Worm (Caenorhabditis elegans) whole organism, L4 larva: ENCODE results near the gene glc-4.

Source experiments
- F37D6.2 ChIP-seq: sonication (generic microtip); optimal IDR thresholded peaks from 2 replicates; lab custom pipeline; 2016; ENCODE audit warnings: mild to moderate bottlenecking, missing genetic modification characterization, missing compliant biosample characterization
- R02D3.7 ChIP-seq: fragments of 150-350 bp; sonication (generic microtip); optimal IDR thresholded peaks from 3 replicates; lab custom pipeline; 2014; ENCODE audit warnings: missing biosample characterization, missing genetic modification characterization
- T20F7.1 ChIP-seq: fragments of 200-800 bp; sonication (Bioruptor generic); optimal IDR thresholded peaks from 2 replicates; lab custom pipeline; 2018; ENCODE audit warnings: mild to moderate bottlenecking, missing genetic modification characterization, missing compliant biosample characterization
- T26A8.4 ChIP-seq: fragments of 200-800 bp; sonication (Bioruptor generic); IDR thresholded peaks from 2 replicates; pipeline ENCODE4 v1.3.6; 2022; ENCODE audit warnings: missing genetic modification characterization, missing compliant biosample characterization
- Y48G9A.11 ChIP-seq: fragments of 200-800 bp; sonication (Bioruptor generic); IDR thresholded peaks from 2 replicates; pipeline ENCODE4 v1.3.6; 2022; ENCODE audit warnings: missing genetic modification reagents, missing genetic modification characterization, missing compliant biosample characterization
- ZK337.2 ChIP-seq: fragments of 200-800 bp; sonication (Bioruptor generic); IDR thresholded peaks from 2 replicates; pipeline ENCODE4 v1.3.6; 2022; ENCODE audit warnings: missing genetic modification reagents, missing genetic modification characterization, missing compliant biosample characterization
- aha-1 ChIP-seq: fragments of 150-350 bp; peaks from one replicate; lab custom pipeline; 2014; ENCODE audit warnings: missing biosample characterization, missing genetic modification characterization
- arid-1 ChIP-seq: fragments of 200-800 bp; sonication (Bioruptor generic); conservative IDR thresholded peaks from 2 replicates; pipeline ENCODE4 v1.3.6; 2022; ENCODE audit warnings: missing genetic modification reagents, missing genetic modification characterization, missing compliant biosample characterization
- attf-4 ChIP-seq: sonication (generic microtip); optimal IDR thresholded peaks from 3 replicates; lab custom pipeline; 2017; ENCODE audit warnings: missing biosample characterization, missing genetic modification characterization
- ceh-32 ChIP-seq: sonication (generic microtip); optimal IDR thresholded peaks from 2 replicates; lab custom pipeline; 2016; ENCODE audit warnings: mild to moderate bottlenecking, missing genetic modification characterization, missing compliant biosample characterization; ENCODE audit not compliant: poor library complexity
- ceh-62 ChIP-seq: sonication (generic microtip); optimal IDR thresholded peaks from 2 replicates; lab custom pipeline; 2017; ENCODE audit warnings: missing biosample characterization, missing genetic modification characterization
- ceh-82 ChIP-seq: sonication (generic microtip); optimal IDR thresholded peaks from 2 replicates; lab custom pipeline; 2017; ENCODE audit warnings: missing biosample characterization, missing genetic modification characterization
- ces-1 ChIP-seq: fragments of 150-350 bp; sonication (generic microtip); optimal IDR thresholded peaks from 4 replicates; lab custom pipeline; 2014; ENCODE audit warnings: missing biosample characterization, missing genetic modification reagents, missing genetic modification characterization
- dmd-6 ChIP-seq: fragments of 200-800 bp; sonication (Bioruptor generic); IDR thresholded peaks from 2 replicates; pipeline ENCODE4 v1.3.6; 2022; ENCODE audit warnings: missing genetic modification reagents, missing genetic modification characterization, missing compliant biosample characterization
- egl-27 ChIP-seq: sonication (generic microtip); optimal IDR thresholded peaks from 3 replicates; lab custom pipeline; 2017; ENCODE audit warnings: missing biosample characterization, missing genetic modification reagents, missing genetic modification characterization
- gei-8 ChIP-seq: fragments of 200-800 bp; sonication (Bioruptor generic); optimal IDR thresholded peaks from 2 replicates; lab custom pipeline; 2018; ENCODE audit warnings: mild to moderate bottlenecking, missing genetic modification characterization, missing compliant biosample characterization
- hlh-11 ChIP-seq: fragments of 200-800 bp; sonication (Bioruptor generic); optimal IDR thresholded peaks from 2 replicates; lab custom pipeline; 2018; ENCODE audit warnings: mild to moderate bottlenecking, missing genetic modification characterization, missing compliant biosample characterization
- hmg-1.1 ChIP-seq: fragments of 200-800 bp; sonication (Bioruptor generic); IDR thresholded peaks from 2 replicates; pipeline ENCODE4 v1.3.6; 2022; ENCODE audit warnings: missing genetic modification reagents, missing genetic modification characterization, missing compliant biosample characterization
- jun-1 ChIP-seq: fragments of 150-350 bp; optimal IDR thresholded peaks from 2 replicates; lab custom pipeline; 2014; ENCODE audit warnings: missing biosample characterization, missing genetic modification reagents, missing genetic modification characterization
- lin-1 ChIP-seq: fragments of 200-800 bp; sonication (Bioruptor generic); IDR thresholded peaks from 2 replicates; pipeline ENCODE4 v1.3.6; 2022; ENCODE audit warnings: missing genetic modification reagents, missing genetic modification characterization, missing compliant biosample characterization
- lin-15B ChIP-seq: fragments of 150-350 bp; sonication (generic microtip); optimal IDR thresholded peaks from 3 replicates; lab custom pipeline; 2014; ENCODE audit warnings: missing biosample characterization, missing genetic modification characterization
- lin-29 ChIP-seq: fragments of 200-800 bp; sonication (Bioruptor generic); IDR thresholded peaks from 2 replicates; pipeline ENCODE4 v1.3.6; 2022; ENCODE audit warnings: missing genetic modification reagents, missing genetic modification characterization, missing compliant biosample characterization
- mdt-29 ChIP-seq: fragments of 200-800 bp; sonication (Bioruptor generic); IDR thresholded peaks from 2 replicates; pipeline ENCODE4 v1.3.6; 2022; ENCODE audit warnings: missing genetic modification reagents, missing genetic modification characterization, missing compliant biosample characterization
- mep-1 ChIP-seq: fragments of 150-350 bp; sonication (generic microtip); optimal IDR thresholded peaks from 3 replicates; lab custom pipeline; 2014; ENCODE audit warnings: missing biosample characterization, missing genetic modification characterization
- mes-2 ChIP-seq: sonication (generic microtip); optimal IDR thresholded peaks from 2 replicates; lab custom pipeline; 2016; ENCODE audit warnings: missing genotype, mild to moderate bottlenecking, missing genetic modification characterization, missing compliant biosample characterization; ENCODE audit not compliant: poor library complexity, severe bottlenecking
- nhr-10 ChIP-seq: fragments of 150-350 bp; optimal IDR thresholded peaks from 2 replicates; lab custom pipeline; 2014; ENCODE audit warnings: missing biosample characterization, missing genetic modification characterization
- nhr-237 ChIP-seq: sonication (generic microtip); optimal IDR thresholded peaks from 2 replicates; lab custom pipeline; 2017; ENCODE audit warnings: missing biosample characterization, missing genetic modification characterization
- nhr-28 ChIP-seq: fragments of 150-350 bp; optimal IDR thresholded peaks from 2 replicates; lab custom pipeline; 2014; ENCODE audit warnings: missing biosample characterization, missing genetic modification characterization
- pha-4 ChIP-seq, 2 experiments: fragments of 150-350 bp in 1 of 2; fragments of 200-800 bp in 1 of 2; sonication (Bioruptor generic) in 1 of 2; IDR thresholded peaks in 1 of 2; optimal IDR thresholded peaks in 1 of 2; 2 replicates each; pipeline versions ENCODE4 v1.3.6 to Lab custom; 2014 to 2022; ENCODE audit warnings: missing genetic modification characterization in 2 of 2, missing genetic modification reagents in 2 of 2, missing biosample characterization in 1 of 2, missing compliant biosample characterization in 1 of 2
- set-16 ChIP-seq: fragments of 200-800 bp; sonication (Bioruptor generic); IDR thresholded peaks from 2 replicates; pipeline ENCODE4 v1.3.6; 2022; ENCODE audit warnings: missing genetic modification reagents, missing genetic modification characterization, missing compliant biosample characterization
- tag-97 ChIP-seq: fragments of 200-800 bp; sonication (Bioruptor generic); IDR thresholded peaks from 2 replicates; pipeline ENCODE4 v1.3.6; 2022; ENCODE audit warnings: missing genetic modification characterization, missing compliant biosample characterization
- tra-1 ChIP-seq: fragments of 200-800 bp; sonication (Bioruptor generic); IDR thresholded peaks from 2 replicates; pipeline ENCODE4 v1.3.6; 2022; ENCODE audit warnings: missing genetic modification reagents, missing genetic modification characterization, missing compliant biosample characterization
- unc-130 ChIP-seq: sonication (generic microtip); optimal IDR thresholded peaks from 2 replicates; lab custom pipeline; 2016; ENCODE audit warnings: missing genetic modification reagents, missing genetic modification characterization, missing compliant biosample characterization
- unc-62 ChIP-seq, 3 experiments: fragments of 150-350 bp in 1 of 3; sonication (generic microtip); optimal IDR thresholded peaks in 2 of 3; peaks in 1 of 3; 1 replicate in 1 of 3; 2 replicates in 2 of 3; lab custom pipeline; 2014 to 2017; ENCODE audit warnings: missing biosample characterization in 3 of 3, missing genetic modification characterization in 3 of 3, missing genetic modification reagents in 3 of 3, missing genotype in 1 of 3
- ztf-7 ChIP-seq: fragments of 150-350 bp; optimal IDR thresholded peaks from 2 replicates; lab custom pipeline; 2014; ENCODE audit warnings: missing biosample characterization, missing genetic modification characterization

glc-4 gene

ce11 chrII:7195541-7195940 is 20.8 kb upstream of the glc-4 start, which contains the start of gene acdh-12:
TSS of gene acdh-12 (minus strand) at chrII:7195641.
- TF ChIP-seq attf-4 (tag; lab: Kevin White, UChicago) (no peak), mep-1 (tag; lab: Kevin White, UChicago) (no peak), T26A8.4 (no peak), ces-1 (GFP tag; lab: Kevin White, UChicago) (no peak), ceh-62 (no peak), mdt-29 (no peak), ztf-7 (tag; lab: Kevin White, UChicago) (no peak), ceh-82 (no peak), gei-8 (no peak), pha-4 (GFP tag; IDR thresholded peaks at IDR 0.05; lab: Robert Waterston, UW) (no peak), pha-4 (tag; optimal IDR thresholded peaks at IDR 0.05; lab: Kevin White, UChicago) (no peak), lin-1 (no peak), mes-2 (tag; lab: Kevin White, UChicago) (no peak), nhr-237 (tag; lab: Kevin White, UChicago) (no peak), hlh-11 (tag; lab: Kevin White, UChicago) (no peak)

- TF ChIP-seq ceh-32 (tag; lab: Kevin White, UChicago) (no peak), arid-1 (no peak), F37D6.2 (tag; lab: Kevin White, UChicago) (no peak), jun-1 (tag; lab: Kevin White, UChicago) (no peak), egl-27 (tag; lab: Kevin White, UChicago) (no peak)
These were observed 14.4 kb upstream of the glc-4 start, which contains the start of gene E04F6.4 for ce11 chrII:7189120-7189519. TSS of gene E04F6.4 (plus strand) at chrII:7189420.

ce11 chrII:7187110-7187509 is 12.4 kb upstream of the glc-4 start, which contains the start of gene C27H5.6:
TSS of gene C27H5.6 (minus strand) at chrII:7187210.
- TF ChIP-seq nhr-28 (tag; lab: Kevin White, UChicago) (no peak), unc-130 (GFP tag; lab: Kevin White, UChicago) (no peak), hlh-11 (tag; lab: Kevin White, UChicago) (no peak), lin-29 (GFP tag; lab: Robert Waterston, UW) (no peak), gei-8 (no peak), Y48G9A.11 (no peak), hmg-1.1 (GFP tag; lab: Robert Waterston, UW) (no peak), R02D3.7 (tag; lab: Kevin White, UChicago) (no peak), tra-1 (GFP tag; lab: Robert Waterston, UW) (no peak), ZK337.2 (GFP tag; lab: Robert Waterston, UW) (no peak), nhr-10 (tag; lab: Kevin White, UChicago) (no peak), dmd-6 (GFP tag; lab: Robert Waterston, UW) (no peak), lin-15B (tag; lab: Kevin White, UChicago) (no peak), tag-97 (GFP tag; lab: Robert Waterston, UW) (no peak), T20F7.1 (GFP tag; lab: Kevin White, UChicago) (no peak)

- TF ChIP-seq aha-1 (tag; lab: Kevin White, UChicago) (peak; percentile 26), set-16 (no peak), unc-62 (GFP tag; optimal IDR thresholded peaks at IDR 0.05 in 1 of 2; lab: Kevin White, UChicago) (peak in 1 of 2 experiments; percentile 97), unc-62 (tag; optimal IDR thresholded peaks at IDR 0.05; lab: Kevin White, UChicago) (no peak)
These were observed 11.4 kb upstream of the glc-4 start for ce11 chrII:7186117-7186516.
